Fruit fly (Drosophila melanogaster) whole organism, embryonic: Measurements from ENCODE around the gene CG45081.

Experiments used
- CG10147 ChIP-seq: fragments of 200-800 bp; sonication (Bioruptor generic); optimal IDR thresholded peaks from 2 replicates; lab custom pipeline; 2019; ENCODE audit warnings: missing biosample characterization, mild to moderate bottlenecking, missing genetic modification characterization, moderate library complexity
- CG10366 ChIP-seq: fragments of 200-800 bp; sonication (Bioruptor generic); IDR thresholded peaks from 2 replicates; pipeline ENCODE4 v1.3.6; 2022; ENCODE audit warnings: missing biosample characterization, missing genetic modification characterization
- CG11247 ChIP-seq: fragments of 200-800 bp; sonication (Bioruptor generic); IDR thresholded peaks from 2 replicates; pipeline ENCODE4 v1.3.6; 2022; ENCODE audit warnings: missing biosample characterization, missing genetic modification characterization
- CG12236 ChIP-seq: fragments of 200-800 bp; sonication (Bioruptor generic); optimal IDR thresholded peaks from 2 replicates; lab custom pipeline; 2016; ENCODE audit warnings: missing biosample characterization, missing genetic modification characterization
- CG12299 ChIP-seq: fragments of 200-800 bp; sonication (Bioruptor generic); optimal IDR thresholded peaks from 2 replicates; lab custom pipeline; 2018; ENCODE audit warnings: missing biosample characterization, mild to moderate bottlenecking, missing genetic modification characterization
- CG12659 ChIP-seq: fragments of 200-800 bp; sonication (Bioruptor generic); optimal IDR thresholded peaks from 3 replicates; lab custom pipeline; 2017; ENCODE audit warnings: mild to moderate bottlenecking, missing biosample characterization, missing genetic modification reagents, missing genetic modification characterization
- CG14860 ChIP-seq: fragments of 200-800 bp; sonication (Bioruptor generic); IDR thresholded peaks from 3 replicates; pipeline ENCODE4 v1.3.6; 2022; ENCODE audit warnings: missing biosample characterization, missing genetic modification characterization; ENCODE audit not compliant: partially characterized antibody
- CG14965 ChIP-seq: fragments of 200-800 bp; sonication (Bioruptor generic); optimal IDR thresholded peaks from 2 replicates; lab custom pipeline; 2016; ENCODE audit warnings: missing biosample characterization, missing genetic modification characterization, borderline replicate concordance
- CG2712 ChIP-seq: fragments of 200-800 bp; optimal IDR thresholded peaks from 3 replicates; lab custom pipeline; 2019; ENCODE audit warnings: missing biosample characterization, mild to moderate bottlenecking, missing genetic modification characterization, moderate library complexity
- CG31441 ChIP-seq: fragments of 200-800 bp; sonication (Bioruptor generic); IDR thresholded peaks from 2 replicates; pipeline ENCODE4 v1.3.6; 2022; ENCODE audit warnings: missing biosample characterization, missing genetic modification characterization
- CG3726 ChIP-seq: fragments of 200-800 bp; sonication (Bioruptor generic); IDR thresholded peaks from 3 replicates; pipeline ENCODE4, ENCODE4 v1.3.6; 2022; ENCODE audit warnings: missing biosample characterization, missing genetic modification characterization
- CG4820 ChIP-seq: fragments of 200-800 bp; sonication (Bioruptor generic); optimal IDR thresholded peaks from 3 replicates; lab custom pipeline; 2016; ENCODE audit warnings: missing biosample characterization, missing genetic modification characterization
- CG5245 ChIP-seq: fragments of 200-800 bp; sonication (Bioruptor generic); optimal IDR thresholded peaks from 3 replicates; lab custom pipeline; 2016; ENCODE audit warnings: missing biosample characterization, missing genetic modification characterization
- CG6854 ChIP-seq: fragments of 200-800 bp; sonication (Bioruptor generic); optimal IDR thresholded peaks from 3 replicates; lab custom pipeline; 2017; ENCODE audit warnings: missing biosample characterization, mild to moderate bottlenecking, missing genetic modification characterization
- CG7271 ChIP-seq: fragments of 200-800 bp; sonication (Bioruptor generic); optimal IDR thresholded peaks from 2 replicates; lab custom pipeline; 2018; ENCODE audit warnings: missing biosample characterization, mild to moderate bottlenecking, missing genetic modification characterization, moderate library complexity
- CG7786 ChIP-seq: fragments of 200-800 bp; sonication (Bioruptor generic); optimal IDR thresholded peaks from 2 replicates; lab custom pipeline; 2016; ENCODE audit warnings: missing biosample characterization, missing genetic modification characterization
- CG7963 ChIP-seq: fragments of 200-800 bp; sonication (Bioruptor generic); IDR thresholded peaks from 3 replicates; pipeline ENCODE4 v1.3.6; 2022; ENCODE audit warnings: missing biosample characterization, missing genetic modification characterization; ENCODE audit not compliant: partially characterized antibody
- CG8290 ChIP-seq, 3 experiments: fragments of 200-800 bp; sonication (Bioruptor generic); optimal IDR thresholded peaks; 2 replicates each; lab custom pipeline; 2016 to 2019; ENCODE audit warnings: missing biosample characterization in 3 of 3, missing genetic modification characterization in 3 of 3, mild to moderate bottlenecking in 2 of 3, moderate library complexity in 1 of 3
- CG9437 ChIP-seq: fragments of 200-800 bp; sonication (Bioruptor generic); optimal IDR thresholded peaks from 2 replicates; lab custom pipeline; 2018; ENCODE audit warnings: missing biosample characterization, mild to moderate bottlenecking, missing genetic modification characterization
- Deaf1 ChIP-seq: fragments of 200-800 bp; optimal IDR thresholded peaks from 3 replicates; lab custom pipeline; 2019; ENCODE audit warnings: missing biosample characterization, mild to moderate bottlenecking, missing genetic modification characterization, moderate library complexity
- Dfd ChIP-seq, 2 experiments: fragments of >200 bp; optimal IDR thresholded peaks; 2 replicates each; lab custom pipeline; 2017; ENCODE audit warnings: missing biosample characterization in 2 of 2, missing genetic modification characterization in 2 of 2
- Jarid2 ChIP-seq: fragments of 200-800 bp; sonication (Bioruptor generic); optimal IDR thresholded peaks from 3 replicates; lab custom pipeline; 2017; ENCODE audit warnings: mild to moderate bottlenecking, missing biosample characterization, missing genetic modification reagents, missing genetic modification characterization
- Kr ChIP-seq: fragments of 200-800 bp; sonication (Bioruptor generic); optimal IDR thresholded peaks from 2 replicates; lab custom pipeline; 2017; ENCODE audit warnings: missing biosample characterization, mild to moderate bottlenecking, missing genetic modification characterization
- Oaz ChIP-seq: fragments of 200-800 bp; sonication (Bioruptor generic); IDR thresholded peaks from 2 replicates; pipeline ENCODE4 v1.3.6; 2022; ENCODE audit warnings: missing biosample characterization, missing genetic modification characterization
- Rx ChIP-seq: fragments of 200-800 bp; sonication (Bioruptor generic); IDR thresholded peaks from 2 replicates; pipeline ENCODE4 v1.3.6; 2022; ENCODE audit warnings: missing biosample characterization, missing genetic modification characterization
- Sox100B ChIP-seq: fragments of 200-800 bp; sonication (Bioruptor generic); optimal IDR thresholded peaks from 3 replicates; lab custom pipeline; 2018; ENCODE audit warnings: missing biosample characterization, mild to moderate bottlenecking, missing genetic modification characterization
- Ssrp ChIP-seq: fragments of 200-800 bp; sonication (Bioruptor generic); optimal IDR thresholded peaks from 2 replicates; lab custom pipeline; 2018; ENCODE audit warnings: missing biosample characterization, mild to moderate bottlenecking, missing genetic modification characterization, moderate library complexity
- ab ChIP-seq: fragments of 200-800 bp; sonication (Bioruptor generic); optimal IDR thresholded peaks from 2 replicates; lab custom pipeline; 2016; ENCODE audit warnings: missing biosample characterization, missing genetic modification characterization
- amos ChIP-seq: fragments of 200-800 bp; sonication (Bioruptor generic); IDR thresholded peaks from 2 replicates; pipeline ENCODE4 v1.3.6; 2022; ENCODE audit warnings: missing biosample characterization, missing genetic modification characterization; ENCODE audit not compliant: partially characterized antibody
- cas ChIP-seq: fragments of 200-800 bp; sonication (Bioruptor generic); IDR thresholded peaks from 2 replicates; pipeline ENCODE4 v1.3.6; 2022; ENCODE audit warnings: missing biosample characterization, missing genetic modification characterization
- ci ChIP-seq: fragments of 200-800 bp; sonication (Bioruptor generic); IDR thresholded peaks from 3 replicates; pipeline ENCODE4 v1.3.6; 2022; ENCODE audit warnings: missing biosample characterization, missing genetic modification characterization
- cwo ChIP-seq: fragments of 200-800 bp; sonication (Bioruptor generic); optimal IDR thresholded peaks from 3 replicates; lab custom pipeline; 2017; ENCODE audit warnings: missing biosample characterization, missing genetic modification characterization, mild to moderate bottlenecking, moderate library complexity, missing genetic modification reagents
- dmrt11E ChIP-seq: fragments of 200-800 bp; sonication (Bioruptor generic); optimal IDR thresholded peaks from 3 replicates; lab custom pipeline; 2018; ENCODE audit warnings: missing biosample characterization, mild to moderate bottlenecking, missing genetic modification characterization, moderate library complexity
- h ChIP-seq: fragments of >200 bp; optimal IDR thresholded peaks from 2 replicates; lab custom pipeline; 2017
- ind ChIP-seq: fragments of 200-800 bp; sonication (Bioruptor generic); optimal IDR thresholded peaks from 3 replicates; lab custom pipeline; 2016; ENCODE audit warnings: missing biosample characterization, missing genetic modification characterization
- lbe ChIP-seq: fragments of 200-800 bp; sonication (Bioruptor generic); optimal IDR thresholded peaks from 2 replicates; lab custom pipeline; 2016; ENCODE audit warnings: missing biosample characterization, mild to moderate bottlenecking, missing genetic modification characterization
- lilli ChIP-seq: fragments of 200-800 bp; sonication (Bioruptor generic); optimal IDR thresholded peaks from 3 replicates; lab custom pipeline; 2016; ENCODE audit warnings: missing biosample characterization, missing genetic modification characterization
- mld ChIP-seq: fragments of 200-800 bp; sonication (Bioruptor generic); IDR thresholded peaks from 3 replicates; pipeline ENCODE4 v1.3.6; 2022; ENCODE audit warnings: missing biosample characterization, missing genetic modification characterization; ENCODE audit not compliant: partially characterized antibody
- nau ChIP-seq: fragments of 200-800 bp; sonication (Bioruptor generic); optimal IDR thresholded peaks from 3 replicates; lab custom pipeline; 2017; ENCODE audit warnings: missing biosample characterization, mild to moderate bottlenecking, missing genetic modification characterization, missing genetic modification reagents
- pita ChIP-seq: fragments of 200-800 bp; sonication (Bioruptor generic); optimal IDR thresholded peaks from 2 replicates; lab custom pipeline; 2017; ENCODE audit warnings: missing biosample characterization, mild to moderate bottlenecking, missing genetic modification characterization
- ranshi ChIP-seq: fragments of 200-800 bp; sonication (Bioruptor generic); IDR thresholded peaks from 2 replicates; pipeline ENCODE4 v1.3.6; 2022; ENCODE audit warnings: missing biosample characterization, missing genetic modification characterization
- row ChIP-seq: fragments of 200-800 bp; sonication (Bioruptor generic); IDR thresholded peaks from 3 replicates; pipeline ENCODE4 v1.3.6; 2022; ENCODE audit warnings: missing biosample characterization, missing genetic modification characterization
- salm ChIP-seq: fragments of 200-800 bp; sonication (Bioruptor generic); optimal IDR thresholded peaks from 2 replicates; lab custom pipeline; 2018; ENCODE audit warnings: missing biosample characterization, mild to moderate bottlenecking, missing genetic modification characterization
- sens ChIP-seq: fragments of 200-800 bp; sonication (Bioruptor generic); peaks from one replicate; lab custom pipeline; 2016; ENCODE audit warnings: missing biosample characterization, missing genetic modification characterization
- sqz ChIP-seq: fragments of 200-800 bp; sonication (Bioruptor generic); optimal IDR thresholded peaks from 3 replicates; lab custom pipeline; 2018; ENCODE audit warnings: missing biosample characterization, mild to moderate bottlenecking, missing genetic modification characterization
- sug ChIP-seq: fragments of 200-800 bp; optimal IDR thresholded peaks from 2 replicates; lab custom pipeline; 2019; ENCODE audit warnings: missing biosample characterization, mild to moderate bottlenecking, missing genetic modification characterization, moderate library complexity
- tap ChIP-seq: fragments of 200-800 bp; optimal IDR thresholded peaks from 3 replicates; lab custom pipeline; 2019; ENCODE audit warnings: missing biosample characterization, mild to moderate bottlenecking, missing genetic modification characterization, moderate library complexity
- tx ChIP-seq: fragments of 200-800 bp; sonication (Bioruptor generic); optimal IDR thresholded peaks from 2 replicates; lab custom pipeline; 2016; ENCODE audit warnings: missing biosample characterization, missing genetic modification characterization
- usp ChIP-seq: fragments of >200 bp; optimal IDR thresholded peaks from 2 replicates; lab custom pipeline; 2017; ENCODE audit warnings: missing biosample characterization, missing genetic modification characterization
- vvl ChIP-seq: fragments of 200-800 bp; sonication (Bioruptor generic); IDR thresholded peaks from 2 replicates; pipeline ENCODE4 v1.3.6; 2022; ENCODE audit warnings: missing biosample characterization, missing genetic modification characterization
- wdn ChIP-seq: fragments of 200-800 bp; sonication (Bioruptor generic); IDR thresholded peaks from 2 replicates; pipeline ENCODE4 v1.3.6; 2022; ENCODE audit warnings: missing biosample characterization, missing genetic modification characterization

CG45081 gene

DNA sequence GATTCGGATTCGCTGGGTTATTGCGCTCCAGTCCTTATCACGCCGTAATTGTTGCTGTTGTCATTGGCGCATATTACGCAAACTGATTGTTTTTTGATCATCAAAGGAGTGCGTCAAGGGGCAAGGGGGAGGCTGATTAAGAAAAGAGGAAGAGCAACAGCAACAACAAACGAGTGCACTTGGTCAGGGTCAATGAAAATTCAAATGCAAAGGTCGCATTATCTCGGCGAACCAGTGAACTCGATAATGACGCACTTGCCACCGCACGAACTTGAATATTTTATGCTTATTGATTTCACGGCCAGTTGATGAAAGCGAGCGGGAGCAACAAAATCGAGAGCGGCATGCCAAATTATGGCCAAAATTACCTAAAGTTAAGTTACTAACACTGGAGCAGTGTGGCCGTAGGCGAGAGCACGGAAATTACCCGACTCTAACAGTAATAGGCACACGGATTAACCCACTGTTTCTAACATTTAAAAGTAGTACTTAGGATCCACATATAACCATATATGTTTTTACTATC is 5.5 kb upstream of the CG45081 start, which contains the start of gene nes (continued):
- TF ChIP-seq CG5245 (GFP tag; lab: Kevin White, UChicago) (no peak), Ssrp (tag; lab: Kevin White, UChicago) (no peak), Oaz (no peak), dmrt11E (tag; lab: Kevin White, UChicago) (no peak), Kr (no peak), ci (GFP tag; lab: Robert Waterston, UW) (no peak), salm (tag; lab: Kevin White, UChicago) (no peak), pita (GFP tag; lab: Kevin White, UChicago) (no peak), CG4820 (GFP tag; lab: Kevin White, UChicago) (no peak), mld (GFP tag; lab: Robert Waterston, UW) (no peak), tx (GFP tag; lab: Kevin White, UChicago) (no peak), CG10366 (no peak), CG3726 (GFP tag; lab: Robert Waterston, UW) (no peak), row (GFP tag; lab: Robert Waterston, UW) (peak; percentile 81), Deaf1 (tag; lab: Kevin White, UChicago) (no peak), lbe (GFP tag; lab: Kevin White, UChicago) (no peak), CG7271 (tag; lab: Kevin White, UChicago) (no peak), CG7786 (GFP tag; lab: Kevin White, UChicago) (no peak), Jarid2 (GFP tag; lab: Kevin White, UChicago) (peak; percentile 17), nau (GFP tag; lab: Kevin White, UChicago) (no peak), CG12299 (tag; lab: Kevin White, UChicago) (peak; percentile 6), CG14965 (GFP tag; lab: Kevin White, UChicago) (no peak), CG14860 (GFP tag; lab: Robert Waterston, UW) (no peak), CG7963 (GFP tag; lab: Robert Waterston, UW) (no peak), sug (tag; lab: Kevin White, UChicago) (peak; percentile 33), lilli (no peak), h (lab: Kevin White, UChicago) (no peak), CG11247 (GFP tag; lab: Robert Waterston, UW) (no peak), Dfd (GFP tag; optimal IDR thresholded peaks at IDR 0.05; lab: Kevin White, UChicago) (no peak), CG6854 (GFP tag; lab: Kevin White, UChicago) (peak; percentile 15), ab (GFP tag; lab: Kevin White, UChicago) (no peak), ranshi (GFP tag; lab: Robert Waterston, UW) (no peak; the same call in 1 of the 2 replicates), sens (GFP tag; lab: Kevin White, UChicago) (peak; percentile 74), sqz (GFP tag; lab: Kevin White, UChicago) (no peak), vvl (GFP tag; lab: Robert Waterston, UW) (peak; percentile 36), usp (no peak), amos (GFP tag; lab: Robert Waterston, UW) (peak; percentile 32; the same call in 1 of the 2 replicates), CG12236 (no peak), tap (tag; lab: Kevin White, UChicago) (no peak), CG31441 (no peak), ind (GFP tag; lab: Kevin White, UChicago) (peak; percentile 21), CG8290 (GFP tag; optimal IDR thresholded peaks at IDR 0.05; lab: Kevin White, UChicago) (no peak), CG8290 (tag; optimal IDR thresholded peaks at IDR 0.05; lab: Kevin White, UChicago) (peak in 1 of 2 experiments; percentile 56), cas (no peak), wdn (no peak), cwo (GFP tag; lab: Kevin White, UChicago) (peak; percentile 56), CG9437 (no peak), Sox100B (GFP tag; lab: Kevin White, UChicago) (no peak), CG2712 (tag; lab: Kevin White, UChicago) (no peak), CG12659 (peak; percentile 30), CG10147 (GFP tag; lab: Kevin White, UChicago) (peak; percentile 37), Rx (no peak)
